Worm (Caenorhabditis elegans) whole organism, early embryonic: ENCODE data around the gene lbp-9.

Source experiments
- aly-1 ChIP-seq: sonication (generic microtip); optimal IDR thresholded peaks from 2 replicates; lab custom pipeline; 2016; ENCODE audit warnings: missing genetic modification characterization, missing compliant biosample characterization
- ama-1 ChIP-seq: fragments of 150-350 bp; optimal IDR thresholded peaks from 2 replicates; lab custom pipeline; 2014
- flt-1 ChIP-seq: fragments of 200-800 bp; sonication (Bioruptor generic); IDR thresholded peaks from 2 replicates; pipeline ENCODE4 v1.3.6; 2022; ENCODE audit warnings: missing genetic modification characterization, missing compliant biosample characterization

DNA sequence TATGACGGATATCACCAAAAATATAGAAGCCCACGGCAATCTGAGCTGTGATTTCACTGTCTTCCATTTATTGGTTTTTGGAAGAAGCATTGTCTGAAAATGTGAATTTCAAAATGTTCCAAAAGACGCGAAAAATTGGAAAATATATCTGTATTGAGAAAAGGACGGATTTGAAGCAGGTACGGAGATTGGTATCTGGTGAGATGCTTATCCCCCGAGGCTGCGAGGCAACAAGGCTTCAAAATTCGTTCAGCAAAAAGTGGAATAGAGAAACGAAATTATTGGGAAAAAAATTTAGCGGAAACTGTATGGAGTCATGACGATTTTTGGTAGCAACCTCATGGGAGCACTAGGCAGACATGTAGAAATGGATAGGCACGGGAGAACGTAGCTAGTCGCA, 34.9 kb downstream of the lbp-9 start, which contains the start of gene F36F12.1:
- TF ChIP-seq aly-1, result no peak
- no peak for TF ChIP-seq ama-1 (lab: Kevin White, UChicago)
- TF ChIP-seq flt-1 (GFP tag; lab: Robert Waterston, UW), result no peak
